Fruit fly (Drosophila melanogaster) whole organism, embryonic: ENCODE measurements around the gene AspRS-m.

Source experiments
- Atf3 ChIP-seq: fragments of 200-800 bp; sonication (Bioruptor generic); optimal IDR thresholded peaks from 3 replicates; lab custom pipeline; 2016; ENCODE audit warnings: missing biosample characterization, missing genetic modification characterization
- Blimp-1 ChIP-seq: fragments of 200-800 bp; sonication (Bioruptor generic); optimal IDR thresholded peaks from 3 replicates; lab custom pipeline; 2018; ENCODE audit warnings: missing biosample characterization, missing genetic modification characterization, mild to moderate bottlenecking, moderate library complexity, missing genetic modification reagents
- CG10321 ChIP-seq: fragments of 200-800 bp; sonication (Bioruptor generic); IDR thresholded peaks from 2 replicates; pipeline ENCODE4 v1.3.6; 2022; ENCODE audit warnings: missing biosample characterization, missing genetic modification characterization
- CG11504 ChIP-seq: fragments of 200-800 bp; sonication (Bioruptor generic); optimal IDR thresholded peaks from 3 replicates; lab custom pipeline; 2019; ENCODE audit warnings: missing biosample characterization, mild to moderate bottlenecking, missing genetic modification characterization, moderate library complexity
- CG12391 ChIP-seq: fragments of 200-800 bp; sonication (Bioruptor generic); optimal IDR thresholded peaks from 3 replicates; lab custom pipeline; 2018; ENCODE audit warnings: missing biosample characterization, mild to moderate bottlenecking, missing genetic modification characterization, moderate library complexity
- CG15269 ChIP-seq: fragments of 200-800 bp; sonication (Bioruptor generic); optimal IDR thresholded peaks from 2 replicates; lab custom pipeline; 2018; ENCODE audit warnings: missing biosample characterization, mild to moderate bottlenecking, missing genetic modification characterization, moderate library complexity
- CG15479 ChIP-seq: fragments of 200-800 bp; sonication (Bioruptor generic); optimal IDR thresholded peaks from 3 replicates; lab custom pipeline; 2019; ENCODE audit warnings: missing biosample characterization, mild to moderate bottlenecking, missing genetic modification characterization, moderate library complexity
- CG16815 ChIP-seq: fragments of 200-800 bp; sonication (Bioruptor generic); optimal IDR thresholded peaks from 3 replicates; lab custom pipeline; 2017; ENCODE audit warnings: missing biosample characterization, mild to moderate bottlenecking, missing genetic modification characterization
- CG17359 ChIP-seq: fragments of 200-800 bp; sonication (Bioruptor generic); optimal IDR thresholded peaks from 3 replicates; lab custom pipeline; 2018; ENCODE audit warnings: missing biosample characterization, mild to moderate bottlenecking, missing genetic modification characterization, moderate library complexity
- CG17829 ChIP-seq: fragments of 200-800 bp; optimal IDR thresholded peaks from 2 replicates; lab custom pipeline; 2019; ENCODE audit warnings: missing biosample characterization, mild to moderate bottlenecking, missing genetic modification characterization, moderate library complexity
- CG2712 ChIP-seq: fragments of 200-800 bp; optimal IDR thresholded peaks from 3 replicates; lab custom pipeline; 2019; ENCODE audit warnings: missing biosample characterization, mild to moderate bottlenecking, missing genetic modification characterization, moderate library complexity
- CG31441 ChIP-seq: fragments of 200-800 bp; sonication (Bioruptor generic); IDR thresholded peaks from 2 replicates; pipeline ENCODE4 v1.3.6; 2022; ENCODE audit warnings: missing biosample characterization, missing genetic modification characterization
- CG3163 ChIP-seq: fragments of 200-800 bp; sonication (Bioruptor generic); optimal IDR thresholded peaks from 3 replicates; lab custom pipeline; 2016; ENCODE audit warnings: missing biosample characterization, missing genetic modification characterization
- CG3407 ChIP-seq: fragments of 200-800 bp; sonication (Bioruptor generic); optimal IDR thresholded peaks from 2 replicates; lab custom pipeline; 2018; ENCODE audit warnings: missing biosample characterization, mild to moderate bottlenecking, missing genetic modification characterization
- CG7556 ChIP-seq: fragments of 200-800 bp; sonication (Bioruptor generic); optimal IDR thresholded peaks from 2 replicates; lab custom pipeline; 2017; ENCODE audit warnings: missing biosample characterization, mild to moderate bottlenecking, missing genetic modification characterization
- CG9817 ChIP-seq: fragments of 200-800 bp; sonication (Bioruptor generic); optimal IDR thresholded peaks from 2 replicates; lab custom pipeline; 2018; ENCODE audit warnings: missing biosample characterization, mild to moderate bottlenecking, missing genetic modification characterization, moderate library complexity
- Camta ChIP-seq: fragments of 200-800 bp; sonication (Bioruptor generic); optimal IDR thresholded peaks from 2 replicates; lab custom pipeline; 2016; ENCODE audit warnings: missing biosample characterization, missing genetic modification characterization
- D19A ChIP-seq: fragments of 200-800 bp; optimal IDR thresholded peaks from 3 replicates; lab custom pipeline; 2019; ENCODE audit warnings: missing biosample characterization, mild to moderate bottlenecking, missing genetic modification characterization, moderate library complexity
- Eip74EF ChIP-seq, 2 experiments: fragments of 200-800 bp in 1 of 2; fragments of >200 bp in 1 of 2; sonication (Bioruptor generic) in 1 of 2; optimal IDR thresholded peaks; 2 replicates each; lab custom pipeline; 2017 to 2019; ENCODE audit warnings: missing biosample characterization in 2 of 2, missing genetic modification characterization in 2 of 2, mild to moderate bottlenecking in 1 of 2, moderate library complexity in 1 of 2
- Fer1 ChIP-seq: fragments of 200-800 bp; sonication (Bioruptor generic); optimal IDR thresholded peaks from 2 replicates; lab custom pipeline; 2017; ENCODE audit warnings: missing biosample characterization, mild to moderate bottlenecking, missing genetic modification characterization
- GATAe ChIP-seq: fragments of 200-800 bp; sonication (Bioruptor generic); conservative IDR thresholded peaks from 2 replicates; pipeline ENCODE4 v1.3.6; 2022; ENCODE audit warnings: missing biosample characterization, missing genetic modification characterization
- HLHmδ ChIP-seq: fragments of 200-800 bp; sonication (Bioruptor generic); optimal IDR thresholded peaks from 2 replicates; lab custom pipeline; 2018; ENCODE audit warnings: missing biosample characterization, mild to moderate bottlenecking, missing genetic modification characterization, moderate library complexity
- Hey ChIP-seq: fragments of 200-800 bp; sonication (Bioruptor generic); optimal IDR thresholded peaks from 3 replicates; lab custom pipeline; 2018; ENCODE audit warnings: missing biosample characterization, mild to moderate bottlenecking, missing genetic modification characterization
- Hmr ChIP-seq: fragments of 200-800 bp; sonication (Bioruptor generic); optimal IDR thresholded peaks from 3 replicates; lab custom pipeline; 2017; ENCODE audit warnings: mild to moderate bottlenecking, missing biosample characterization, missing genetic modification reagents, missing genetic modification characterization
- Hr3 ChIP-seq: fragments of 200-800 bp; sonication (Bioruptor generic); optimal IDR thresholded peaks from 3 replicates; lab custom pipeline; 2016; ENCODE audit warnings: missing biosample characterization, missing genetic modification characterization
- Hr51 ChIP-seq, 2 experiments: fragments of 200-800 bp; sonication (Bioruptor generic); optimal IDR thresholded peaks; 2 replicates in 1 of 2; 3 replicates in 1 of 2; lab custom pipeline; 2016 to 2018; ENCODE audit warnings: missing biosample characterization in 2 of 2, missing genetic modification characterization in 2 of 2, mild to moderate bottlenecking in 1 of 2, moderate library complexity in 1 of 2
- Kr ChIP-seq: fragments of 200-800 bp; sonication (Bioruptor generic); optimal IDR thresholded peaks from 2 replicates; lab custom pipeline; 2017; ENCODE audit warnings: missing biosample characterization, mild to moderate bottlenecking, missing genetic modification characterization
- Med ChIP-seq: fragments of 200-800 bp; sonication (Bioruptor generic); peaks from one replicate; lab custom pipeline; 2016; ENCODE audit warnings: missing biosample characterization, missing genetic modification characterization, mild to moderate bottlenecking, inconsistent platforms, moderate library complexity
- Meics ChIP-seq: fragments of 200-800 bp; sonication (Bioruptor generic); optimal IDR thresholded peaks from 2 replicates; lab custom pipeline; 2017; ENCODE audit warnings: missing biosample characterization, mild to moderate bottlenecking, missing genetic modification characterization
- Mrtf ChIP-seq: fragments of 200-800 bp; sonication (Bioruptor generic); IDR thresholded peaks from 3 replicates; pipeline ENCODE4 v1.3.6; 2022; ENCODE audit warnings: missing biosample characterization, missing genetic modification characterization
- PHDP ChIP-seq: fragments of 200-800 bp; sonication (Bioruptor generic); optimal IDR thresholded peaks from 3 replicates; lab custom pipeline; 2018; ENCODE audit warnings: missing biosample characterization, mild to moderate bottlenecking, missing genetic modification characterization, moderate library complexity
- Trl ChIP-seq, 3 experiments: fragments of >200 bp in 2 of 3; fragments of 200-800 bp in 1 of 3; sonication (Bioruptor generic) in 1 of 3; optimal IDR thresholded peaks; 2 replicates in 1 of 3; 3 replicates in 2 of 3; lab custom pipeline; 2016 to 2017; ENCODE audit warnings: missing biosample characterization in 1 of 3, missing genetic modification characterization in 1 of 3
- chn ChIP-seq: fragments of 200-800 bp; sonication (Bioruptor generic); optimal IDR thresholded peaks from 2 replicates; lab custom pipeline; 2016; ENCODE audit warnings: missing biosample characterization, missing genetic modification characterization
- emc ChIP-seq: fragments of 200-800 bp; sonication (Bioruptor generic); optimal IDR thresholded peaks from 2 replicates; lab custom pipeline; 2016; ENCODE audit warnings: missing biosample characterization, missing genetic modification characterization
- exex ChIP-seq: fragments of 200-800 bp; sonication (Bioruptor generic); optimal IDR thresholded peaks from 4 replicates; lab custom pipeline; 2018; ENCODE audit warnings: missing biosample characterization, mild to moderate bottlenecking, missing genetic modification characterization, moderate library complexity
- gcm ChIP-seq: fragments of 200-800 bp; sonication (Bioruptor generic); optimal IDR thresholded peaks from 2 replicates; lab custom pipeline; 2019; ENCODE audit warnings: missing biosample characterization, mild to moderate bottlenecking, missing genetic modification characterization, moderate library complexity
- grau ChIP-seq: fragments of 200-800 bp; optimal IDR thresholded peaks from 3 replicates; lab custom pipeline; 2019; ENCODE audit warnings: missing biosample characterization, mild to moderate bottlenecking, missing genetic modification characterization, moderate library complexity
- grn ChIP-seq: fragments of 200-800 bp; sonication (Bioruptor generic); optimal IDR thresholded peaks from 3 replicates; lab custom pipeline; 2017; ENCODE audit warnings: missing biosample characterization, missing genetic modification characterization
- ham ChIP-seq: fragments of 200-800 bp; sonication (Bioruptor generic); IDR thresholded peaks from 2 replicates; pipeline ENCODE4 v1.3.6; 2022; ENCODE audit warnings: missing biosample characterization, missing genetic modification characterization
- mirr ChIP-seq: fragments of 200-800 bp; sonication (Bioruptor generic); optimal IDR thresholded peaks from 3 replicates; lab custom pipeline; 2018; ENCODE audit warnings: missing biosample characterization, mild to moderate bottlenecking, missing genetic modification characterization
- phol ChIP-seq: fragments of 200-800 bp; sonication (Bioruptor generic); optimal IDR thresholded peaks from 3 replicates; lab custom pipeline; 2018; ENCODE audit warnings: missing biosample characterization, mild to moderate bottlenecking, missing genetic modification characterization, moderate library complexity
- pita ChIP-seq: fragments of 200-800 bp; sonication (Bioruptor generic); optimal IDR thresholded peaks from 2 replicates; lab custom pipeline; 2017; ENCODE audit warnings: missing biosample characterization, mild to moderate bottlenecking, missing genetic modification characterization
- row ChIP-seq: fragments of 200-800 bp; sonication (Bioruptor generic); IDR thresholded peaks from 3 replicates; pipeline ENCODE4 v1.3.6; 2022; ENCODE audit warnings: missing biosample characterization, missing genetic modification characterization
- unpg ChIP-seq: fragments of 200-800 bp; sonication (Bioruptor generic); optimal IDR thresholded peaks from 3 replicates; lab custom pipeline; 2018; ENCODE audit warnings: missing biosample characterization, mild to moderate bottlenecking, missing genetic modification characterization, moderate library complexity
- wor ChIP-seq: fragments of 200-800 bp; sonication (Bioruptor generic); IDR thresholded peaks from 2 replicates; pipeline ENCODE4 v1.3.6; 2022; ENCODE audit warnings: missing biosample characterization, missing genetic modification characterization
- zen ChIP-seq: fragments of 200-800 bp; sonication (Bioruptor generic); optimal IDR thresholded peaks from 3 replicates; lab custom pipeline; 2018; ENCODE audit warnings: missing biosample characterization, mild to moderate bottlenecking, missing genetic modification characterization, moderate library complexity
- zen2 ChIP-seq: fragments of 200-800 bp; sonication (Bioruptor generic); IDR thresholded peaks from 3 replicates; pipeline ENCODE4 v1.3.6; 2022; ENCODE audit warnings: missing biosample characterization, missing genetic modification characterization; ENCODE audit not compliant: partially characterized antibody

The AspRS-m gene

dm6 chr2L:16850442-16850841 lies 23.6 kb downstream of the AspRS-m start:
- TF ChIP-seq CG10321 (GFP tag; lab: Robert Waterston, UW) (no peak), wor (GFP tag; lab: Robert Waterston, UW) (no peak), exex (peak; percentile 35), GATAe (GFP tag; lab: Robert Waterston, UW) (0 out of 2 replicates have a peak, but pooled peaks have one; percentile 15), CG3407 (GFP tag; lab: Kevin White, UChicago) (no peak), grn (GFP tag; lab: Kevin White, UChicago) (peak; percentile 51), ham (no peak), mirr (no peak), Meics (GFP tag; lab: Kevin White, UChicago) (peak; percentile 90), emc (GFP tag; lab: Kevin White, UChicago) (no peak)

dm6 chr2L:16852318-16852932 lies 25.5 kb downstream of the AspRS-m start, which contains the start of gene CG31810:
Gene CG31810, minus strand, starts transcription at chr2L:16852368.
- TF ChIP-seq CG12391 (tag; lab: Kevin White, UChicago) (peak; percentile 17), CG15269 (tag; lab: Kevin White, UChicago) (peak; percentile 23), Atf3 (no peak), CG7556 (GFP tag; lab: Kevin White, UChicago) (no peak), D19A (tag; lab: Kevin White, UChicago) (peak; percentile 16), Fer1 (GFP tag; lab: Kevin White, UChicago) (peak; percentile 8), Hey (no peak), Camta (no peak), gcm (GFP tag; lab: Kevin White, UChicago) (peak; percentile 12), CG2712 (tag; lab: Kevin White, UChicago) (peak; percentile 17), Trl (optimal IDR thresholded peaks at IDR 0.05; lab: Kevin White, UChicago) (no peak), Trl (GFP tag; optimal IDR thresholded peaks at IDR 0.05; lab: Kevin White, UChicago) (no peak), CG17359 (tag; lab: Kevin White, UChicago) (peak; percentile 42), CG11504 (tag; lab: Kevin White, UChicago) (peak; percentile 32), Blimp-1 (GFP tag; lab: Kevin White, UChicago) (peak; percentile 4), CG31441 (GFP tag; lab: Robert Waterston, UW) (peak; percentile 32; the same call in 1 of the 2 replicates), zen (tag; lab: Kevin White, UChicago) (no peak), Hr51 (GFP tag; optimal IDR thresholded peaks at IDR 0.05; lab: Kevin White, UChicago) (peak in 1 of 2 experiments; percentile 21), CG15479 (GFP tag; lab: Kevin White, UChicago) (no peak), CG9817 (tag; lab: Kevin White, UChicago) (no peak), PHDP (tag; lab: Kevin White, UChicago) (peak; percentile 26), CG16815 (GFP tag; lab: Kevin White, UChicago) (no peak), Hmr (GFP tag; lab: Kevin White, UChicago) (peak; percentile 19), CG17829 (tag; lab: Kevin White, UChicago) (peak; percentile 2), Med (GFP tag; lab: Kevin White, UChicago) (peak; percentile 11), Hr3 (GFP tag; lab: Kevin White, UChicago) (no peak), Eip74EF (GFP tag; optimal IDR thresholded peaks at IDR 0.05; lab: Kevin White, UChicago) (no peak), chn (no peak), CG3163 (peak; percentile 76), pita (GFP tag; lab: Kevin White, UChicago) (peak; percentile 3), Kr (no peak), phol (tag; lab: Kevin White, UChicago) (peak; percentile 2), grau (tag; lab: Kevin White, UChicago) (peak; percentile 17), row (GFP tag; lab: Robert Waterston, UW) (peak; percentile 43), zen2 (GFP tag; lab: Robert Waterston, UW) (no peak), HLHmδ (GFP tag; lab: Kevin White, UChicago) (no peak), Mrtf (no peak), unpg (GFP tag; lab: Kevin White, UChicago) (peak; percentile 35)
